Worm (Caenorhabditis elegans) whole organism, L2 larva: ENCODE data around the gene srz-75.

ENCODE experiments used
- R02D3.7 ChIP-seq: fragments of 150-350 bp; optimal IDR thresholded peaks from 2 replicates; lab custom pipeline; 2014; ENCODE audit warnings: missing biosample characterization, missing genetic modification characterization
- Y55F3AM.14 ChIP-seq: fragments of 200-800 bp; sonication (Bioruptor generic); optimal IDR thresholded peaks from 2 replicates; lab custom pipeline; 2018; ENCODE audit warnings: mild to moderate bottlenecking, missing genetic modification characterization, missing compliant biosample characterization
- alr-1 ChIP-seq: fragments of 150-350 bp; optimal IDR thresholded peaks from 2 replicates; lab custom pipeline; 2014; ENCODE audit warnings: missing biosample characterization, missing genetic modification characterization
- aly-2 ChIP-seq: fragments of 150-350 bp; optimal IDR thresholded peaks from 2 replicates; lab custom pipeline; 2014; ENCODE audit warnings: missing biosample characterization, missing genetic modification characterization
- ama-1 ChIP-seq: fragments of 150-350 bp; optimal IDR thresholded peaks from 2 replicates; lab custom pipeline; 2018; ENCODE audit warnings: inconsistent platforms
- blmp-1 ChIP-seq: sonication (generic microtip); optimal IDR thresholded peaks from 2 replicates; lab custom pipeline; 2017; ENCODE audit warnings: missing genetic modification characterization, mild to moderate bottlenecking, missing compliant biosample characterization, antibody characterized with exemption, moderate library complexity; ENCODE audit not compliant: insufficient read depth
- ceh-16 ChIP-seq: fragments of 150-350 bp; optimal IDR thresholded peaks from 2 replicates; lab custom pipeline; 2014; ENCODE audit warnings: missing biosample characterization, missing genetic modification characterization
- ceh-82 ChIP-seq: fragments of 150-350 bp; optimal IDR thresholded peaks from 2 replicates; lab custom pipeline; 2014; ENCODE audit warnings: missing biosample characterization, missing genetic modification characterization
- crh-2 ChIP-seq: sonication (generic microtip); optimal IDR thresholded peaks from 2 replicates; lab custom pipeline; 2017; ENCODE audit warnings: missing biosample characterization, missing genetic modification characterization
- dmd-4 ChIP-seq: sonication (generic microtip); optimal IDR thresholded peaks from 2 replicates; lab custom pipeline; 2017; ENCODE audit warnings: missing biosample characterization, missing genetic modification characterization
- egl-27 ChIP-seq: sonication (generic microtip); optimal IDR thresholded peaks from 3 replicates; lab custom pipeline; 2017; ENCODE audit warnings: missing biosample characterization, missing genetic modification reagents, missing genetic modification characterization
- gmeb-1 ChIP-seq: fragments of 150-350 bp; optimal IDR thresholded peaks from 2 replicates; lab custom pipeline; 2014; ENCODE audit warnings: missing biosample characterization, missing genetic modification characterization
- lin-11 ChIP-seq: fragments of 150-350 bp; sonication (generic microtip); optimal IDR thresholded peaks from 2 replicates; lab custom pipeline; 2014; ENCODE audit warnings: missing biosample characterization, missing genetic modification characterization, inconsistent platforms, mixed read lengths
- lin-13 ChIP-seq: fragments of 150-350 bp; optimal IDR thresholded peaks from 2 replicates; lab custom pipeline; 2014; ENCODE audit warnings: missing biosample characterization, missing genetic modification reagents, missing genetic modification characterization
- lin-39 ChIP-seq: fragments of 150-350 bp; optimal IDR thresholded peaks from 2 replicates; lab custom pipeline; 2014; ENCODE audit warnings: missing biosample characterization, missing genetic modification reagents, missing genetic modification characterization
- lsy-2 ChIP-seq, 2 experiments: fragments of 150-350 bp in 1 of 2; sonication (generic microtip) in 1 of 2; optimal IDR thresholded peaks; 2 replicates each; lab custom pipeline; 2014 to 2017; ENCODE audit warnings: missing biosample characterization in 2 of 2, missing genetic modification characterization in 2 of 2
- mab-5 ChIP-seq: fragments of 150-350 bp; optimal IDR thresholded peaks from 2 replicates; lab custom pipeline; 2014; ENCODE audit warnings: missing biosample characterization, missing genetic modification characterization
- nhr-10 ChIP-seq: sonication (generic microtip); optimal IDR thresholded peaks from 2 replicates; lab custom pipeline; 2017; ENCODE audit warnings: missing biosample characterization, missing genetic modification characterization
- nhr-11 ChIP-seq: fragments of 150-350 bp; optimal IDR thresholded peaks from 2 replicates; lab custom pipeline; 2014; ENCODE audit warnings: missing biosample characterization, missing genetic modification characterization
- nhr-12 ChIP-seq: fragments of 150-350 bp; optimal IDR thresholded peaks from 2 replicates; lab custom pipeline; 2014; ENCODE audit warnings: missing biosample characterization, missing genetic modification characterization
- nhr-129 ChIP-seq: fragments of 150-350 bp; optimal IDR thresholded peaks from 2 replicates; lab custom pipeline; 2014; ENCODE audit warnings: missing biosample characterization, missing genetic modification characterization
- nhr-21 ChIP-seq: fragments of 150-350 bp; optimal IDR thresholded peaks from 2 replicates; lab custom pipeline; 2014; ENCODE audit warnings: missing biosample characterization, missing genetic modification characterization
- nhr-23 ChIP-seq: fragments of 150-350 bp; optimal IDR thresholded peaks from 2 replicates; lab custom pipeline; 2014; ENCODE audit warnings: missing biosample characterization, missing genetic modification reagents, missing genetic modification characterization
- nhr-25 ChIP-seq: fragments of 150-350 bp; sonication (generic microtip); optimal IDR thresholded peaks from 3 replicates; lab custom pipeline; 2014; ENCODE audit warnings: missing biosample characterization, missing genetic modification characterization
- nhr-6 ChIP-seq: fragments of 150-350 bp; optimal IDR thresholded peaks from 2 replicates; lab custom pipeline; 2014; ENCODE audit warnings: missing biosample characterization, missing genetic modification characterization
- nhr-77 ChIP-seq: fragments of 150-350 bp; optimal IDR thresholded peaks from 2 replicates; lab custom pipeline; 2014; ENCODE audit warnings: missing biosample characterization, missing genetic modification characterization
- peb-1 ChIP-seq: fragments of 150-350 bp; optimal IDR thresholded peaks from 2 replicates; lab custom pipeline; 2014; ENCODE audit warnings: missing biosample characterization, missing genetic modification characterization
- skn-1 ChIP-seq: sonication (generic microtip); optimal IDR thresholded peaks from 2 replicates; lab custom pipeline; 2017; ENCODE audit warnings: missing biosample characterization, missing genetic modification characterization
- sma-3 ChIP-seq: sonication (generic microtip); optimal IDR thresholded peaks from 2 replicates; lab custom pipeline; 2016; ENCODE audit warnings: missing genetic modification reagents, missing genetic modification characterization, missing compliant biosample characterization
- sma-9 ChIP-seq, 2 experiments: fragments of 150-350 bp in 1 of 2; sonication (generic microtip) in 1 of 2; optimal IDR thresholded peaks; 2 replicates each; lab custom pipeline; 2014 to 2016; ENCODE audit warnings: missing genetic modification characterization in 2 of 2, mild to moderate bottlenecking in 1 of 2, missing biosample characterization in 1 of 2, missing compliant biosample characterization in 1 of 2, missing genetic modification reagents in 1 of 2, moderate library complexity in 1 of 2
- snpc-4 ChIP-seq: fragments of 150-350 bp; optimal IDR thresholded peaks from 2 replicates; lab custom pipeline; 2014; ENCODE audit warnings: missing biosample characterization, missing genetic modification characterization
- unc-39 ChIP-seq: fragments of 150-350 bp; optimal IDR thresholded peaks from 2 replicates; lab custom pipeline; 2014; ENCODE audit warnings: missing biosample characterization, missing genetic modification characterization
- unc-55 ChIP-seq: fragments of 150-350 bp; sonication (generic microtip); optimal IDR thresholded peaks from 3 replicates; lab custom pipeline; 2014; ENCODE audit warnings: missing biosample characterization, missing genetic modification reagents, missing genetic modification characterization
- unc-62 ChIP-seq: fragments of 150-350 bp; optimal IDR thresholded peaks from 2 replicates; lab custom pipeline; 2014; ENCODE audit warnings: missing biosample characterization, missing genetic modification reagents, missing genetic modification characterization
- zag-1 ChIP-seq: fragments of 150-350 bp; optimal IDR thresholded peaks from 2 replicates; lab custom pipeline; 2014; ENCODE audit warnings: missing biosample characterization, missing genetic modification characterization
- ztf-1 ChIP-seq: fragments of 200-800 bp; sonication (Bioruptor generic); conservative IDR thresholded peaks from 2 replicates; pipeline ENCODE4 v1.3.6; 2022; ENCODE audit warnings: missing genetic modification characterization, missing compliant biosample characterization
- ztf-11 ChIP-seq: sonication (generic microtip); optimal IDR thresholded peaks from 2 replicates; lab custom pipeline; 2017; ENCODE audit warnings: missing biosample characterization, missing genetic modification characterization
- ztf-4 ChIP-seq: fragments of 150-350 bp; optimal IDR thresholded peaks from 2 replicates; lab custom pipeline; 2014; ENCODE audit warnings: missing biosample characterization, missing genetic modification characterization

The srz-75 gene

ce11 chrIV:16290745-16291144 is at the start of gene srz-75:
srz-75 (minus strand) TSS chrIV:16290845.
- TF ChIP-seq R02D3.7 (no peak), sma-9 (GFP tag; optimal IDR thresholded peaks at IDR 0.05; lab: Kevin White, UChicago) (no peak), sma-9 (tag; optimal IDR thresholded peaks at IDR 0.05; lab: Kevin White, UChicago) (no peak), snpc-4 (tag; lab: Kevin White, UChicago) (no peak), crh-2 (tag; lab: Kevin White, UChicago) (no peak), ceh-82 (tag; lab: Kevin White, UChicago) (no peak), unc-62 (no peak), lin-11 (tag; lab: Kevin White, UChicago) (no peak), nhr-77 (tag; lab: Kevin White, UChicago) (no peak), lin-39 (tag; lab: Kevin White, UChicago) (no peak), gmeb-1 (tag; lab: Kevin White, UChicago) (no peak), nhr-25 (tag; lab: Kevin White, UChicago) (no peak)

DNA sequence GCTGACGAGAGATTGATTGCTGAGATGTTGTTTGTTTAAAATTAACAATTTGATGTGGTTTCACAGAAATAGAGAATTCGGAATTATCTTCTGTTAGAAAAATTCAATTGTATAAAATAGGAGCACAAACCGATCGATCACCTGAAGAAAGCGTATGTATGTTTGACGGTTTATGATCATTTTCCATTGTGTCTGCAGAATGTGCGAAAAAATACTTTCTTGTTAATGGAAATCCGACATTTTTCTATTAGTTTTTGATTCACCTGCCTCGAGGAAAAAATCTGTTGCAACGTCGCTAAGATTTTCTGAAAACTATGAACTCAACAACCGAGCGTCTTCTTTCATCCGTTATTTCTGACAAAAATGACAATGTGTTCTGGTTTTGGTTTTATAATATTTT is 46.1 kb upstream of the srz-75 start, which contains the start of gene C35D6.13:
Gene C35D6.13, plus strand, starts transcription at position 301 of the 400 bp plus-strand sequence.
- TF ChIP-seq ama-1 (lab: Kevin White, UChicago) (no peak), skn-1 (tag; lab: Kevin White, UChicago) (no peak), unc-55 (GFP tag; lab: Kevin White, UChicago) (no peak), dmd-4 (tag; lab: Kevin White, UChicago) (no peak), ztf-4 (tag; lab: Kevin White, UChicago) (no peak), lin-13 (GFP tag; lab: Kevin White, UChicago) (no peak), ztf-11 (tag; lab: Kevin White, UChicago) (no peak), mab-5 (tag; lab: Kevin White, UChicago) (no peak), peb-1 (tag; lab: Kevin White, UChicago) (no peak), ceh-16 (no peak), crh-2 (tag; lab: Kevin White, UChicago) (no peak), alr-1 (no peak), lin-11 (tag; lab: Kevin White, UChicago) (no peak), nhr-11 (tag; lab: Kevin White, UChicago) (no peak), nhr-10 (tag; lab: Kevin White, UChicago) (no peak), egl-27 (tag; lab: Kevin White, UChicago) (no peak)

ce11 chrIV:16335037-16335436 is 44.4 kb upstream of the srz-75 start, which contains the start of gene srz-38:
srz-38 (plus strand) TSS chrIV:16335337.
- no peak for TF ChIP-seq nhr-6 (tag; lab: Kevin White, UChicago)
- no peak for TF ChIP-seq nhr-77 (tag; lab: Kevin White, UChicago)
- no peak for TF ChIP-seq nhr-25 (tag; lab: Kevin White, UChicago)
- no peak for TF ChIP-seq skn-1 (tag; lab: Kevin White, UChicago)

DNA sequence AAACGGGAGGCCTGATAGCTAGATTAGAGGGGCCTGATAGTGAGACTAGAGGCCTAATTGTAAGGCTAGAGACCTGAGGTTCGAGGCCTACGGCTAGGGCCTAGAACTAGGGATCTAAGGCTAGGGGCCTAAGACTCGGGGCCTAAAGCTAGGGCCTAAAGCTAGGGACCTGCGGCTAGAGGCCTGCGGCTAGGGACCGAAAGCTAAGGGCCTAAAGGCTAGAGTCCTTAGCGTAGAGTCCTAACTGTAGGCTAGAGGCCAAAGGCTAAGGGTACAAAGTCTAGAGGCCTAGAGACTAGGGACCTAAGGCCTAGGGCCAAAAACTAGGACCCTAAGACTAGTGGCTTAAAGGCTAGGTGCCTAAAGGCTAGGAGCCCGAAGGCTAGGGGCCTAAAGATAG is 42.5 kb upstream of the srz-75 start:
- TF ChIP-seq gmeb-1 (tag; lab: Kevin White, UChicago), result no peak
- TF ChIP-seq nhr-129, result no peak
- TF ChIP-seq, all 48 proteins: peak for 0

ce11 chrIV:16332585-16332984 is 41.9 kb upstream of the srz-75 start, which contains the start of gene srz-71:
srz-71 (plus strand) TSS chrIV:16332885.
- TF ChIP-seq sma-9 (GFP tag; optimal IDR thresholded peaks at IDR 0.05; lab: Kevin White, UChicago) (no peak), sma-9 (tag; optimal IDR thresholded peaks at IDR 0.05; lab: Kevin White, UChicago) (no peak), egl-27 (tag; lab: Kevin White, UChicago) (no peak), Y55F3AM.14 (GFP tag; lab: Kevin White, UChicago) (no peak), nhr-129 (no peak), nhr-12 (tag; lab: Kevin White, UChicago) (no peak), ztf-4 (tag; lab: Kevin White, UChicago) (no peak), zag-1 (no peak), lsy-2 (tag; optimal IDR thresholded peaks at IDR 0.05; lab: Kevin White, UChicago) (no peak), ztf-1 (GFP tag; lab: Robert Waterston, UW) (no peak), nhr-6 (tag; lab: Kevin White, UChicago) (no peak), nhr-77 (tag; lab: Kevin White, UChicago) (no peak), ceh-82 (tag; lab: Kevin White, UChicago) (no peak), nhr-21 (tag; lab: Kevin White, UChicago) (no peak), peb-1 (tag; lab: Kevin White, UChicago) (no peak), nhr-23 (tag; lab: Kevin White, UChicago) (no peak), aly-2 (tag; lab: Kevin White, UChicago) (no peak), alr-1 (no peak), sma-3 (GFP tag; lab: Kevin White, UChicago) (no peak), unc-39 (tag; lab: Kevin White, UChicago) (no peak), blmp-1 (tag; lab: Kevin White, UChicago) (no peak)
